Worm (Caenorhabditis elegans) whole organism, L4 larva: Measurements from ENCODE around the gene Y105C5B.1.

ENCODE experiments used
- F10B5.3 ChIP-seq: sonication (generic microtip); optimal IDR thresholded peaks from 2 replicates; lab custom pipeline; 2016; ENCODE audit warnings: mild to moderate bottlenecking, missing genetic modification characterization, missing compliant biosample characterization
- F49E8.2 ChIP-seq: sonication (generic microtip); optimal IDR thresholded peaks from 2 replicates; lab custom pipeline; 2016; ENCODE audit warnings: missing compliant biosample characterization, mild to moderate bottlenecking, missing genetic modification characterization, borderline replicate concordance
- ZK546.5 ChIP-seq, 2 experiments: sonication (generic microtip); optimal IDR thresholded peaks; 2 replicates each; lab custom pipeline; 2017; ENCODE audit warnings: missing biosample characterization in 2 of 2, missing genetic modification characterization in 2 of 2
- aha-1 ChIP-seq: fragments of 150-350 bp; peaks from one replicate; lab custom pipeline; 2014; ENCODE audit warnings: missing biosample characterization, missing genetic modification characterization
- aly-2 ChIP-seq: sonication (generic microtip); optimal IDR thresholded peaks from 2 replicates; lab custom pipeline; 2018; ENCODE audit warnings: missing biosample characterization, missing genetic modification characterization
- attf-4 ChIP-seq: sonication (generic microtip); optimal IDR thresholded peaks from 3 replicates; lab custom pipeline; 2017; ENCODE audit warnings: missing biosample characterization, missing genetic modification characterization
- ceh-44 ChIP-seq: fragments of 200-800 bp; sonication (Bioruptor generic); IDR thresholded peaks from 2 replicates; pipeline ENCODE4 v1.3.6; 2022; ENCODE audit warnings: missing genetic modification reagents, missing genetic modification characterization, missing compliant biosample characterization
- daf-12 ChIP-seq: fragments of 150-350 bp; optimal IDR thresholded peaks from 2 replicates; lab custom pipeline; 2014; ENCODE audit warnings: missing biosample characterization, missing genetic modification reagents, missing genetic modification characterization
- daf-16 ChIP-seq, 3 experiments: sonication (generic microtip); optimal IDR thresholded peaks; 2 replicates each; lab custom pipeline; 2016 to 2017; ENCODE audit warnings: missing genetic modification characterization in 3 of 3, missing genetic modification reagents in 3 of 3, mild to moderate bottlenecking in 2 of 3, missing compliant biosample characterization in 2 of 3, missing biosample characterization in 1 of 3, moderate library complexity in 1 of 3
- daf-19 ChIP-seq: fragments of 200-800 bp; sonication (Bioruptor generic); conservative IDR thresholded peaks from 2 replicates; pipeline ENCODE4 v1.3.6; 2022; ENCODE audit warnings: missing genetic modification characterization, missing compliant biosample characterization
- dmd-6 ChIP-seq: fragments of 200-800 bp; sonication (Bioruptor generic); IDR thresholded peaks from 2 replicates; pipeline ENCODE4 v1.3.6; 2022; ENCODE audit warnings: missing genetic modification reagents, missing genetic modification characterization, missing compliant biosample characterization
- dmd-8 ChIP-seq: fragments of 200-800 bp; sonication (Bioruptor generic); IDR thresholded peaks from 2 replicates; pipeline ENCODE4 v1.3.6; 2022; ENCODE audit warnings: missing genetic modification characterization, missing compliant biosample characterization
- dmd-9 ChIP-seq: fragments of 200-800 bp; sonication (Bioruptor generic); IDR thresholded peaks from 2 replicates; pipeline ENCODE4 v1.3.6; 2022; ENCODE audit warnings: missing genetic modification reagents, missing genetic modification characterization, missing compliant biosample characterization
- dpl-1 ChIP-seq: fragments of 150-350 bp; optimal IDR thresholded peaks from 2 replicates; lab custom pipeline; 2014; ENCODE audit warnings: missing biosample characterization, missing genetic modification reagents, missing genetic modification characterization
- dve-1 ChIP-seq: sonication (generic microtip); optimal IDR thresholded peaks from 2 replicates; lab custom pipeline; 2017; ENCODE audit warnings: antibody characterized with exemption, mild to moderate bottlenecking, missing genetic modification characterization, missing compliant biosample characterization; ENCODE audit not compliant: insufficient read depth
- egl-27 ChIP-seq: sonication (generic microtip); optimal IDR thresholded peaks from 3 replicates; lab custom pipeline; 2017; ENCODE audit warnings: missing biosample characterization, missing genetic modification reagents, missing genetic modification characterization
- fkh-10 ChIP-seq: fragments of 150-350 bp; optimal IDR thresholded peaks from 2 replicates; lab custom pipeline; 2014; ENCODE audit warnings: missing biosample characterization, missing genetic modification reagents, missing genetic modification characterization
- gei-8 ChIP-seq: fragments of 200-800 bp; sonication (Bioruptor generic); optimal IDR thresholded peaks from 2 replicates; lab custom pipeline; 2018; ENCODE audit warnings: mild to moderate bottlenecking, missing genetic modification characterization, missing compliant biosample characterization
- hif-1 ChIP-seq, 2 experiments: sonication (generic microtip); optimal IDR thresholded peaks; 2 replicates each; lab custom pipeline; 2016 to 2017; ENCODE audit warnings: missing compliant biosample characterization in 2 of 2, missing genetic modification characterization in 2 of 2, missing genetic modification reagents in 2 of 2, missing genotype in 2 of 2, mild to moderate bottlenecking in 1 of 2
- hmg-1.1 ChIP-seq: fragments of 200-800 bp; sonication (Bioruptor generic); IDR thresholded peaks from 2 replicates; pipeline ENCODE4 v1.3.6; 2022; ENCODE audit warnings: missing genetic modification reagents, missing genetic modification characterization, missing compliant biosample characterization
- jun-1 ChIP-seq: fragments of 150-350 bp; optimal IDR thresholded peaks from 2 replicates; lab custom pipeline; 2014; ENCODE audit warnings: missing biosample characterization, missing genetic modification reagents, missing genetic modification characterization
- lin-1 ChIP-seq: fragments of 200-800 bp; sonication (Bioruptor generic); IDR thresholded peaks from 2 replicates; pipeline ENCODE4 v1.3.6; 2022; ENCODE audit warnings: missing genetic modification reagents, missing genetic modification characterization, missing compliant biosample characterization
- lin-13 ChIP-seq: fragments of 150-350 bp; optimal IDR thresholded peaks from 2 replicates; lab custom pipeline; 2014; ENCODE audit warnings: missing biosample characterization, missing genetic modification reagents, missing genetic modification characterization
- lin-29 ChIP-seq: fragments of 200-800 bp; sonication (Bioruptor generic); IDR thresholded peaks from 2 replicates; pipeline ENCODE4 v1.3.6; 2022; ENCODE audit warnings: missing genetic modification reagents, missing genetic modification characterization, missing compliant biosample characterization
- lsy-2 ChIP-seq, 2 experiments: fragments of 150-350 bp in 1 of 2; sonication (generic microtip) in 1 of 2; optimal IDR thresholded peaks; 2 replicates each; lab custom pipeline; 2014 to 2017; ENCODE audit warnings: missing biosample characterization in 2 of 2, missing genetic modification characterization in 2 of 2
- mdl-1 ChIP-seq, 2 experiments: fragments of 150-350 bp in 1 of 2; sonication (generic microtip) in 1 of 2; optimal IDR thresholded peaks; 2 replicates each; lab custom pipeline; 2014 to 2017; ENCODE audit warnings: missing biosample characterization in 2 of 2, missing genetic modification characterization in 2 of 2
- mdt-29 ChIP-seq: fragments of 200-800 bp; sonication (Bioruptor generic); IDR thresholded peaks from 2 replicates; pipeline ENCODE4 v1.3.6; 2022; ENCODE audit warnings: missing genetic modification reagents, missing genetic modification characterization, missing compliant biosample characterization
- mes-2 ChIP-seq: sonication (generic microtip); optimal IDR thresholded peaks from 2 replicates; lab custom pipeline; 2016; ENCODE audit warnings: missing genotype, mild to moderate bottlenecking, missing genetic modification characterization, missing compliant biosample characterization; ENCODE audit not compliant: poor library complexity, severe bottlenecking
- mxl-3 ChIP-seq: fragments of 200-800 bp; sonication (Bioruptor generic); optimal IDR thresholded peaks from 2 replicates; lab custom pipeline; 2018; ENCODE audit warnings: mild to moderate bottlenecking, missing genetic modification characterization, missing compliant biosample characterization
- nhr-102 ChIP-seq: sonication (generic microtip); optimal IDR thresholded peaks from 2 replicates; lab custom pipeline; 2016; ENCODE audit warnings: mild to moderate bottlenecking, missing genetic modification characterization, moderate library complexity, missing compliant biosample characterization
- nhr-25 ChIP-seq: sonication (generic microtip); optimal IDR thresholded peaks from 2 replicates; lab custom pipeline; 2017; ENCODE audit warnings: missing genetic modification characterization, mild to moderate bottlenecking, missing compliant biosample characterization, antibody characterized with exemption, moderate library complexity, borderline replicate concordance; ENCODE audit not compliant: insufficient read depth
- nhr-28 ChIP-seq: fragments of 150-350 bp; optimal IDR thresholded peaks from 2 replicates; lab custom pipeline; 2014; ENCODE audit warnings: missing biosample characterization, missing genetic modification characterization
- nhr-41 ChIP-seq: fragments of 200-800 bp; sonication (Bioruptor generic); IDR thresholded peaks from 2 replicates; pipeline ENCODE4 v1.3.6; 2022; ENCODE audit warnings: missing genetic modification reagents, missing genetic modification characterization, missing compliant biosample characterization
- nhr-77 ChIP-seq: fragments of 150-350 bp; optimal IDR thresholded peaks from 2 replicates; lab custom pipeline; 2014; ENCODE audit warnings: missing biosample characterization, missing genetic modification characterization
- php-3 ChIP-seq: fragments of 200-800 bp; sonication (Bioruptor generic); IDR thresholded peaks from 2 replicates; pipeline ENCODE4 v1.3.6; 2022; ENCODE audit warnings: missing genetic modification reagents, missing genetic modification characterization, missing compliant biosample characterization
- pqm-1 ChIP-seq: sonication (generic microtip); optimal IDR thresholded peaks from 2 replicates; lab custom pipeline; 2017; ENCODE audit warnings: missing biosample characterization, missing genetic modification characterization
- rbr-2 ChIP-seq: sonication (generic microtip); optimal IDR thresholded peaks from 2 replicates; lab custom pipeline; 2016; ENCODE audit warnings: missing genotype, missing genetic modification characterization, missing compliant biosample characterization
- saeg-2 ChIP-seq: fragments of 200-800 bp; sonication (Bioruptor generic); IDR thresholded peaks from 2 replicates; pipeline ENCODE4 v1.3.6; 2022; ENCODE audit warnings: missing genetic modification reagents, missing genetic modification characterization, missing compliant biosample characterization
- set-16 ChIP-seq: fragments of 200-800 bp; sonication (Bioruptor generic); IDR thresholded peaks from 2 replicates; pipeline ENCODE4 v1.3.6; 2022; ENCODE audit warnings: missing genetic modification reagents, missing genetic modification characterization, missing compliant biosample characterization
- snpc-1.2 ChIP-seq: fragments of 200-800 bp; sonication (Bioruptor generic); IDR thresholded peaks from 2 replicates; pipeline ENCODE4 v1.3.6; 2022; ENCODE audit warnings: missing genetic modification reagents, missing genetic modification characterization, missing compliant biosample characterization
- snpc-4 ChIP-seq: fragments of 150-350 bp; optimal IDR thresholded peaks from 2 replicates; lab custom pipeline; 2014; ENCODE audit warnings: missing biosample characterization, missing genetic modification characterization
- spr-1 ChIP-seq: sonication (generic microtip); optimal IDR thresholded peaks from 2 replicates; lab custom pipeline; 2016; ENCODE audit warnings: mild to moderate bottlenecking, missing genetic modification characterization, missing compliant biosample characterization
- zip-11 ChIP-seq: fragments of 200-800 bp; sonication (Bioruptor generic); IDR thresholded peaks from 2 replicates; pipeline ENCODE4 v1.3.6; 2022; ENCODE audit warnings: missing genetic modification characterization, missing compliant biosample characterization
- zip-2 ChIP-seq: fragments of 150-350 bp; optimal IDR thresholded peaks from 2 replicates; lab custom pipeline; 2014; ENCODE audit warnings: missing biosample characterization, missing genetic modification characterization
- ztf-11 ChIP-seq: fragments of 150-350 bp; optimal IDR thresholded peaks from 2 replicates; lab custom pipeline; 2014; ENCODE audit warnings: missing biosample characterization, missing genetic modification characterization

The Y105C5B.1 gene

ce11 chrIV:15849656-15850055 lies 20.8 kb upstream of the Y105C5B.1 start, which contains the start of gene Y105C5A.24:
Y105C5A.24 (plus strand) TSS chrIV:15849875.
- TF ChIP-seq dmd-6 (GFP tag; lab: Robert Waterston, UW) (peak; percentile 77), aly-2 (no peak), pqm-1 (tag; lab: Kevin White, UChicago) (peak; percentile 83), daf-16 (GFP tag; optimal IDR thresholded peaks at IDR 0.05; lab: Kevin White, UChicago) (no peak), daf-16 (tag; optimal IDR thresholded peaks at IDR 0.05; lab: Kevin White, UChicago) (peak; percentile 97), rbr-2 (tag; lab: Kevin White, UChicago) (no peak), dve-1 (peak; percentile 71), nhr-102 (tag; lab: Kevin White, UChicago) (no peak), mes-2 (tag; lab: Kevin White, UChicago) (no peak), ztf-11 (tag; lab: Kevin White, UChicago) (no peak), nhr-28 (peak; percentile 59), snpc-1.2 (GFP tag; lab: Robert Waterston, UW) (0 out of 2 replicates have a peak, but pooled peaks have one; percentile 29), zip-2 (tag; lab: Kevin White, UChicago) (no peak), egl-27 (no peak), dpl-1 (GFP tag; lab: Kevin White, UChicago) (no peak), mxl-3 (GFP tag; lab: Kevin White, UChicago) (no peak), nhr-77 (tag; lab: Kevin White, UChicago) (peak; percentile 70)
- TF ChIP-seq, all 104 proteins: peak for 7

DNA sequence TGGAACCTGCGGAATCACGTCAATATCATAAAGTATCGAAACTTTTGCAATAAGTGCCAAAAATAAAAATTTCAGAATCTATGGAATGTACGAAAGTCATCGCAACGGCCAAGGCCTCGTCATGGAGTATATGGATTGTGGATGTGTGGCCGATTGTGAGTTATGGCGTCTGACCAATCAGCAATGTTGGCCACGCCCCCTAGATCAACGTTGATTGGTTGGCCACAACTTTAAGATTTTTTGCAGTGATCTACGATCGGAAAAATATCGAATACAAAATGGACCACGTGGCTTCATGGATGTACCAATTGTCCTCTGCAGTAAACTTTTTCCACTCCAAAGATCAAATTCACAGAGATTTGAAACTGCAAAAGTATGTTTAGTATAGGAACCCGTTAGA lies 19.8 kb upstream of the Y105C5B.1 start:
- TF ChIP-seq attf-4 (no peak), saeg-2 (no peak), fkh-10 (GFP tag; lab: Kevin White, UChicago) (no peak), ceh-44 (GFP tag; lab: Robert Waterston, UW) (no peak), aly-2 (no peak), daf-12 (tag; lab: Kevin White, UChicago) (no peak), F10B5.3 (tag; lab: Kevin White, UChicago) (no peak), dmd-9 (GFP tag; lab: Robert Waterston, UW) (no peak), aha-1 (tag; lab: Kevin White, UChicago) (no peak)

DNA sequence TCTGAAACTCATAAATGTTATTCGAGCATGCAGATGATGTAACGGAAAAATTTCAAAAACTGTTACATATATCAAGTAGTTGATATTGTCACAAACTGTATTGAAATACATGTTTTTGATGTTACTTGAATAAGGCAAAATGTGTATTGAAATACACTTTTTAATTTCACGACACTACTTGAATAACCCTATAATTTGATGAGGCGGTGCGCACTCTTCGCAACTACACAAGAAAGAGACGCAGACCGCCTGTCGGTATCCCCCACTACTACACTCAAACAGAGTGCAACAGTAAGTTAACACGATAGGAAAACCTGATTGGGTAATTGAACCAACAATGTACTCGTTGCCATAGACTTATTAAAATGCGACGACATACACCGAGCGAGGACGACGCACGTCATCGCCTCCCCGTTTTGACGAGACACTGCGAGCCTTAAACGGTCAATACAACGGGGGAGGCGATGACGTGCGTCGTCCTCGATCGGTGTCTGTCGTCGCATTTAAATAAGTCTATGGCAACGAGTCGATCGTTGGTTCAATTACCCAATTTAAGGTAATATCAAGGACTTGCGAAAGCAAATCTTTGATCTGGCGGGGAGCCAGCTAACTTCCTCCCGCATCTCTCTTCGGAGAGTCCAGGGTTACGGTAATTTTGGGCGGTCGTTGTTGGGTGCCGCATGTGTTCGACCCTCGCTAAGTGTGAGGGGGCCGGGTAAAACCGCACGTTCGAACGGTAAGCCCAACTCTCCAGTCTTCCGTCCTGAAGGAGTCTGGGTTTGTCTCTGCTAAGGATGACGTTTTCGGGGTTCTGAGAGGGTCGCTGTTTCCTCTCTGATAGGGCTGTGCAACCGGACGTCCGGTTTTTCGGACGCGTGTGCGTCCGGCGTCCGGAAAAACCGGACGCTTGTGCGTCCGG lies 17.3 kb upstream of the Y105C5B.1 start:
- no peak for TF ChIP-seq hmg-1.1 (GFP tag; lab: Robert Waterston, UW)
- no peak for TF ChIP-seq zip-11 (GFP tag; lab: Robert Waterston, UW)
- no peak for TF ChIP-seq lin-13 (GFP tag; lab: Kevin White, UChicago)
- TF ChIP-seq dve-1, result peak; percentile 2
- no peak for TF ChIP-seq nhr-41 (GFP tag; lab: Robert Waterston, UW)
- no peak for TF ChIP-seq lsy-2 (tag; optimal IDR thresholded peaks at IDR 0.05; lab: Kevin White, UChicago)
- TF ChIP-seq snpc-4, result no peak
- TF ChIP-seq mdt-29 (GFP tag; lab: Robert Waterston, UW), result 0 out of 2 replicates have a peak, but pooled peaks have one; percentile 6
- no peak for TF ChIP-seq mdl-1 (tag; optimal IDR thresholded peaks at IDR 0.05; lab: Kevin White, UChicago)
- no peak for TF ChIP-seq lin-29
- no peak for TF ChIP-seq php-3 (GFP tag; lab: Robert Waterston, UW)
- TF ChIP-seq lin-1, result no peak
- TF ChIP-seq jun-1 (tag; lab: Kevin White, UChicago), result no peak
- TF ChIP-seq hif-1 (tag; optimal IDR thresholded peaks at IDR 0.05; lab: Kevin White, UChicago), result no peak
- no peak for TF ChIP-seq nhr-25 (tag; lab: Kevin White, UChicago)
- no peak for TF ChIP-seq gei-8 (GFP tag; lab: Kevin White, UChicago)
- TF ChIP-seq egl-27, result no peak
- TF ChIP-seq set-16 (GFP tag; lab: Robert Waterston, UW), result peak; percentile 47; the same call in 1 of the 2 replicates
- TF ChIP-seq ZK546.5 (tag; optimal IDR thresholded peaks at IDR 0.05; lab: Kevin White, UChicago), result no peak
- TF ChIP-seq dmd-9 (GFP tag; lab: Robert Waterston, UW), result no peak
- TF ChIP-seq rbr-2 (tag; lab: Kevin White, UChicago), result no peak
- no peak for TF ChIP-seq daf-19
- TF ChIP-seq spr-1 (tag; lab: Kevin White, UChicago), result no peak
- TF ChIP-seq snpc-1.2 (GFP tag; lab: Robert Waterston, UW), result peak; percentile 78
- no peak for TF ChIP-seq aly-2
- TF ChIP-seq dmd-8 (GFP tag; lab: Robert Waterston, UW), result no peak
- TF ChIP-seq F49E8.2, result no peak
